Worm (Caenorhabditis elegans): ENCODE data around the gene F16B4.6.

DNA sequence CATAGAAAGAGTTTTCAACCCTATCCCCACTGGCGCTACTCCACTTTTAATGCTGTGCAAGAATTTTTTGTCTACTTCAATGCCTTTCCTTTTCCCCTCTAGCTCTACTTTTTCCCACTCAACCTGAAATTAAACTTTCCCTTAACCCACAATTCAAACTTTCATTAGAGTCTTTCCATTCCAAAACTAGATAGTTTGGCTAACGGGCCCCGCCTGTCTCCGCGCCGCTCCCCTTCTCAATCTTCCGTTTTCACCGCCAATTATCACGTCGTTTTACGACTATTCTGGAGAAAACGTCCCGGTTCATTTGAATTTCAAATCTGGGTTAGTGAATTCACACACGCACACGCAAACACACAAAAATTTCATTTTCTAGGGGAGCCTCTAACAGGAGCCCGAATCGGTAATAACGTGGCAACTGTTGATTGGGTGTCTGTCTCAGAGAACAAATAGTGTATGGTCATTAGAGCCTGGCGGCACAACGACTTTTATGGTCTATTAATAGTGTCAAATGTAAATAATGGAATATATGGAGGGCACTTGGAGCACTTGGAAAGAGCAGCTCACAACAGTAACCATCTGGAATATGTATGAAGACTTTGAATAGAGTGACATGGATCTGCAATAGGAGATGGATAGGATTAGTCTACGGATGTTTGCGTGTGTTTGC, 17.1 kb upstream of the F16B4.6 start:
- TF ChIP-seq him-1 (tag; optimal IDR thresholded peaks at IDR 0.05) (no peak), W03F9.2 (tag; optimal IDR thresholded peaks at IDR 0.05) (no peak), dao-5 (tag; optimal IDR thresholded peaks at IDR 0.05) (no peak)

Data from whole organism, L4/young adult.